Worm (Caenorhabditis elegans) whole organism, L3 larva: ENCODE results near the gene Y37D8A.25.
A peak's percentile ranks its signal among the peaks of the same experiment; 100 is the strongest.

Experiments used
- R02D3.7 ChIP-seq: fragments of 150-350 bp; optimal IDR thresholded peaks from 2 replicates; lab custom pipeline; 2014; ENCODE audit warnings: missing biosample characterization, missing genetic modification characterization
- aly-2 ChIP-seq: fragments of 150-350 bp; optimal IDR thresholded peaks from 2 replicates; lab custom pipeline; 2014; ENCODE audit warnings: missing biosample characterization, missing genetic modification characterization
- ama-1 ChIP-seq: fragments of 150-350 bp; optimal IDR thresholded peaks from 2 replicates; lab custom pipeline; 2018
- ceh-28 ChIP-seq: fragments of 150-350 bp; optimal IDR thresholded peaks from 2 replicates; lab custom pipeline; 2014; ENCODE audit warnings: missing biosample characterization, missing genetic modification reagents, missing genetic modification characterization
- ceh-9 ChIP-seq: sonication (generic microtip); optimal IDR thresholded peaks from 2 replicates; lab custom pipeline; 2018; ENCODE audit warnings: missing biosample characterization, missing genetic modification characterization
- daf-12 ChIP-seq: fragments of 150-350 bp; optimal IDR thresholded peaks from 2 replicates; lab custom pipeline; 2014; ENCODE audit warnings: missing biosample characterization, missing genetic modification reagents, missing genetic modification characterization
- egl-27 ChIP-seq: sonication (generic microtip); optimal IDR thresholded peaks from 4 replicates; lab custom pipeline; 2017; ENCODE audit warnings: missing biosample characterization, missing genetic modification reagents, missing genetic modification characterization
- elt-2 ChIP-seq: sonication (generic microtip); optimal IDR thresholded peaks from 2 replicates; lab custom pipeline; 2016; ENCODE audit warnings: missing genetic modification reagents, mild to moderate bottlenecking, missing genetic modification characterization, missing compliant biosample characterization
- elt-3 ChIP-seq, 3 experiments: fragments of 150-350 bp in 1 of 3; sonication (generic microtip) in 2 of 3; optimal IDR thresholded peaks; 2 replicates in 2 of 3; 4 replicates in 1 of 3; lab custom pipeline; 2014 to 2017; ENCODE audit warnings: missing biosample characterization in 3 of 3, missing genetic modification characterization in 3 of 3
- eor-1 ChIP-seq, 2 experiments: fragments of 150-350 bp; optimal IDR thresholded peaks; 2 replicates each; lab custom pipeline; 2014 to 2018; ENCODE audit warnings: missing biosample characterization in 2 of 2, missing genetic modification characterization in 2 of 2
- fos-1 ChIP-seq: fragments of 150-350 bp; optimal IDR thresholded peaks from 2 replicates; lab custom pipeline; 2014; ENCODE audit warnings: missing biosample characterization, missing genetic modification characterization
- hmg-11 ChIP-seq: sonication (generic microtip); optimal IDR thresholded peaks from 2 replicates; lab custom pipeline; 2016; ENCODE audit warnings: missing genetic modification characterization, missing compliant biosample characterization
- jun-1 ChIP-seq: fragments of 150-350 bp; optimal IDR thresholded peaks from 2 replicates; lab custom pipeline; 2014; ENCODE audit warnings: missing biosample characterization, missing genetic modification reagents, missing genetic modification characterization
- lin-15B ChIP-seq: fragments of 150-350 bp; optimal IDR thresholded peaks from 2 replicates; lab custom pipeline; 2014; ENCODE audit warnings: missing biosample characterization, missing genetic modification characterization
- mdl-1 ChIP-seq: fragments of 150-350 bp; optimal IDR thresholded peaks from 2 replicates; lab custom pipeline; 2014; ENCODE audit warnings: missing biosample characterization, missing genetic modification characterization
- nfya-1 ChIP-seq: sonication (generic microtip); optimal IDR thresholded peaks from 2 replicates; lab custom pipeline; 2017; ENCODE audit warnings: missing genetic modification characterization, mild to moderate bottlenecking, missing compliant biosample characterization, antibody characterized with exemption, moderate library complexity; ENCODE audit not compliant: insufficient read depth
- nhr-237 ChIP-seq: fragments of 150-350 bp; optimal IDR thresholded peaks from 2 replicates; lab custom pipeline; 2014; ENCODE audit warnings: missing biosample characterization, missing genetic modification characterization
- nhr-25 ChIP-seq: sonication (generic microtip); optimal IDR thresholded peaks from 2 replicates; lab custom pipeline; 2017; ENCODE audit warnings: missing biosample characterization, missing genetic modification characterization
- nhr-43 ChIP-seq: sonication (generic microtip); optimal IDR thresholded peaks from 2 replicates; lab custom pipeline; 2016; ENCODE audit warnings: mild to moderate bottlenecking, missing genetic modification characterization, missing compliant biosample characterization; ENCODE audit not compliant: poor library complexity, severe bottlenecking
- nhr-76 ChIP-seq: fragments of 150-350 bp; sonication (generic microtip); optimal IDR thresholded peaks from 5 replicates; lab custom pipeline; 2014; ENCODE audit warnings: missing biosample characterization, missing genetic modification characterization
- nhr-77 ChIP-seq: fragments of 150-350 bp; optimal IDR thresholded peaks from 2 replicates; lab custom pipeline; 2014; ENCODE audit warnings: missing biosample characterization, missing genetic modification characterization
- sea-2 ChIP-seq: fragments of 150-350 bp; sonication (generic microtip); optimal IDR thresholded peaks from 4 replicates; lab custom pipeline; 2014; ENCODE audit warnings: missing biosample characterization, missing genetic modification reagents, missing genetic modification characterization
- skn-1 ChIP-seq: fragments of 150-350 bp; optimal IDR thresholded peaks from 2 replicates; lab custom pipeline; 2014; ENCODE audit warnings: missing biosample characterization, missing genetic modification characterization
- snpc-4 ChIP-seq: fragments of 150-350 bp; optimal IDR thresholded peaks from 2 replicates; lab custom pipeline; 2014; ENCODE audit warnings: missing biosample characterization, missing genetic modification characterization
- tbx-2 ChIP-seq: sonication (generic microtip); optimal IDR thresholded peaks from 2 replicates; lab custom pipeline; 2016; ENCODE audit warnings: mild to moderate bottlenecking, missing genetic modification characterization, missing compliant biosample characterization
- unc-39 ChIP-seq: sonication (generic microtip); optimal IDR thresholded peaks from 4 replicates; lab custom pipeline; 2017; ENCODE audit warnings: missing biosample characterization, missing genetic modification characterization
- unc-62 ChIP-seq: fragments of 150-350 bp; sonication (generic microtip); optimal IDR thresholded peaks from 4 replicates; lab custom pipeline; 2014; ENCODE audit warnings: missing biosample characterization, missing genetic modification reagents, missing genetic modification characterization
- ztf-11 ChIP-seq: fragments of 150-350 bp; optimal IDR thresholded peaks from 2 replicates; lab custom pipeline; 2014; ENCODE audit warnings: missing biosample characterization, missing genetic modification characterization
- ztf-4 ChIP-seq: fragments of 150-350 bp; optimal IDR thresholded peaks from 2 replicates; lab custom pipeline; 2014; ENCODE audit warnings: missing biosample characterization, missing genetic modification characterization

Gene Y37D8A.25

DNA sequence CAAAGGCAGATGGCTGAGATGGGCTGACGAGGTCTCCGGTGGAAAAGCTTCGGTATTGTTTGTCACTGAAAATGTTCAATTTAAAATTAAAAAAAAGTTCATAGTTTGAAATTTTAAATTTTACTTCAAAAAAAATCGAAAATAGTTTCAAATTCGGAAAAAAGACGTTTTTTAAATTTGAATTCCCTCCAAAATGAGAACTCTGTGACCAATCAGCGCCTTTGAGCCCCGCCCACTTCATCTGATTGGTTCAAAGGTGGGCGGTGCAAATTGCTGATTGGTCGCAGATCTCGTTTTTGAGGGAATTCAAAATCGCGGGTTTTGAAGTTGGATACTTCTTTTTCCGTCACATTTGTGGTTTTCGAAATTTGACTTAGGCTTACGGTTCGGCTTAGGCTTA is 18.2 kb upstream of the Y37D8A.25 start:
- peak; percentile 5 for TF ChIP-seq lin-15B (tag; lab: Kevin White, UChicago)
- TF ChIP-seq elt-3 (tag; optimal IDR thresholded peaks at IDR 0.05; lab: Kevin White, UChicago): no peak
- peak; percentile 94 for TF ChIP-seq nfya-1 (tag; lab: Kevin White, UChicago)
- no peak for TF ChIP-seq ama-1 (lab: Kevin White, UChicago)

DNA sequence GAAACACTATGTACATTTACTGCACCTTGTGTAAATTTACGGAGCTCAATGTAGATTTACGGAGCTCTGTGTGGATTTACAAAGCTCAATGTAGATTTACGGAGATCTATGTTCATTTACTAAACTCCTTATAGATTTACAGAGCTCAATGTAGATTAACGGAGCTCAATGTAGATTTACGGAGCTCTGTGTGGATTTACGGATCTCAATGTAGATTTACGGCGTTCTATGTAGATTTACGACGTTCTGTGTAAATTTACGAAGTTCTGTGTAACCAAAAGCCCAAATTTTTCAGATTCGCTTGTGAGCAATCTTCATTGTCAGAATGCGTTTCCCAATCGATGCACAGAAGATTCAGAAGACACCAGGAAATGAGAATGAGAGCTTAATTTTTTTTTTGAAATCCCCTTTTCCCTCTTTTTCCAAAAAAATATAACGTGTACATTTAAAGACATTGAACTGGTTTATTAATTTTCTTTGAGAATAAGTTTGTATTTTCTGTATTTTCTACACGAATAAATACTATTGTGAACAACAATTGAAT is 16.8 kb upstream of the Y37D8A.25 start:
- TF ChIP-seq daf-12 (tag; lab: Kevin White, UChicago) (no peak), skn-1 (tag; lab: Kevin White, UChicago) (no peak), snpc-4 (tag; lab: Kevin White, UChicago) (no peak), sea-2 (GFP tag; lab: Kevin White, UChicago) (no peak), ama-1 (lab: Kevin White, UChicago) (peak; percentile 63), fos-1 (tag; lab: Kevin White, UChicago) (no peak), nhr-76 (no peak), nhr-237 (tag; lab: Kevin White, UChicago) (no peak), hmg-11 (tag; lab: Kevin White, UChicago) (no peak), nhr-77 (tag; lab: Kevin White, UChicago) (no peak), R02D3.7 (tag; lab: Kevin White, UChicago) (peak; percentile 55), aly-2 (tag; lab: Kevin White, UChicago) (no peak), ceh-9 (tag; lab: Kevin White, UChicago) (no peak), unc-39 (tag; lab: Kevin White, UChicago) (no peak), eor-1 (tag; optimal IDR thresholded peaks at IDR 0.05; lab: Kevin White, UChicago) (no peak), elt-3 (tag; optimal IDR thresholded peaks at IDR 0.05; lab: Kevin White, UChicago) (no peak)
- TF ChIP-seq, all 47 proteins: peak for 2

DNA sequence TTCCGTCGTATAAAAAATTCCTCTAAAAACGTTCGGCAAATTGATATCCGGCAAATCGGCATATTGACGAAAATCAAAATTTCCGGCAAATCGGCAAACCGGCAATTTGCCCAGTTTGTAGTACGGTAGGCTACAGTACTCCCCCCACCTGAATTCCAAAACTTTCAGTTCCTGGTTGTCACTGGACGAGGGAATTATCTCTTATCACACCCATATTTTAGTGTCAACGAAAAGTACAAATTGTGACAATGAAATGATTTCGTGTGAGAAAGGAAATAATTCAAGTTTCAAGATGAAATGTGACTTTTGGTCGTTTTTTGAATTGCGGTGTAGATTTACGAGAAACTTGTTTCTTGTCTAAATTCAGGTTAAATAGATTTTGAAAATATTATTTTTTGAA is 13.0 kb upstream of the Y37D8A.25 start:
- TF ChIP-seq tbx-2 (tag; lab: Kevin White, UChicago) (no peak), eor-1 (tag; optimal IDR thresholded peaks at IDR 0.05; lab: Kevin White, UChicago) (no peak), elt-2 (tag; lab: Kevin White, UChicago) (peak; percentile 53), hmg-11 (tag; lab: Kevin White, UChicago) (no peak)

DNA sequence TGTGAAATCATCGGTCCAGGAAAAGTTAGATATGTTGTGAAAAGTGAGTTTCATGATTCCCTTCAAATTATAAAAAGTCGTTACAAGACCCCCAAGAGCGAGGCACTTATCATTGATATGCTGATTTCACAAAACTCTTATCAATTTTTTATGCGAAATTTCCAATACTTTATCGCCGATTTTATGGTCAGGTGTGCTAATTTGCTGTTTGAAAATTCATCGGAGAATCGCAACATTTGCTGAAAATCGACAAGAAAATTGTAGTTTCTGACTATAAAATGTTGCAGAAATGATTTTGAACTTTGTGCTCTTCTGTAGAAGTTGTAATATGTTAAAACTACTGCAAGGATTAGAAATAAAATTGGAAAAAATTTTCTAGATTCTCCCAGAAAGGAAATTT is 11.6 kb upstream of the Y37D8A.25 start:
- TF ChIP-seq elt-2 (tag; lab: Kevin White, UChicago) (peak; percentile 64), ceh-28 (no peak), elt-3 (tag; optimal IDR thresholded peaks at IDR 0.05; lab: Kevin White, UChicago) (no peak)

DNA sequence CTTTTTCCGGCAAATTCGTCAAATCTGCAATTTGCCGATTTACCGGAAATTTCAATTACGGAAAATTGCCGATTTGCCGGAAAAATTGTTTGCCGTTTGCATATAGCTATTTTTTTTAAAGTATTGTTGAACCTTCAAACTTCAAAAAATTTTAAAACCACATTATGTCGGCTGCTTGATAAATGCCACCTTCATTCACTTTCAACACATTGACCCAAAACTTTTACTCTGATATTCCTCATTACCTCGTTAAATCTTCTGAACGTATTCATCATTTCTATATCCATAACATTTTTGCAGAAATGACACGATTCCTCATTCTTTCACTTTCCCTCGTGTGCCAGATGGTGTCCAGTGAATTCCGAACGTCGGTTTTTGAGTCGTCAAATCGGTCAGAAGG is 9.0 kb upstream of the Y37D8A.25 start, which contains the start of gene Y37D8A.3:
Y37D8A.3 (plus strand) TSS at position 301 of the 400 bp plus-strand sequence.
- TF ChIP-seq nhr-43 (no peak), mdl-1 (tag; lab: Kevin White, UChicago) (no peak), ztf-11 (no peak), nhr-25 (tag; lab: Kevin White, UChicago) (no peak), fos-1 (tag; lab: Kevin White, UChicago) (no peak), eor-1 (tag; optimal IDR thresholded peaks at IDR 0.05; lab: Kevin White, UChicago) (no peak), snpc-4 (tag; lab: Kevin White, UChicago) (no peak), unc-62 (GFP tag; lab: Kevin White, UChicago) (no peak), egl-27 (tag; lab: Kevin White, UChicago) (no peak), sea-2 (GFP tag; lab: Kevin White, UChicago) (no peak), jun-1 (tag; lab: Kevin White, UChicago) (no peak)

DNA sequence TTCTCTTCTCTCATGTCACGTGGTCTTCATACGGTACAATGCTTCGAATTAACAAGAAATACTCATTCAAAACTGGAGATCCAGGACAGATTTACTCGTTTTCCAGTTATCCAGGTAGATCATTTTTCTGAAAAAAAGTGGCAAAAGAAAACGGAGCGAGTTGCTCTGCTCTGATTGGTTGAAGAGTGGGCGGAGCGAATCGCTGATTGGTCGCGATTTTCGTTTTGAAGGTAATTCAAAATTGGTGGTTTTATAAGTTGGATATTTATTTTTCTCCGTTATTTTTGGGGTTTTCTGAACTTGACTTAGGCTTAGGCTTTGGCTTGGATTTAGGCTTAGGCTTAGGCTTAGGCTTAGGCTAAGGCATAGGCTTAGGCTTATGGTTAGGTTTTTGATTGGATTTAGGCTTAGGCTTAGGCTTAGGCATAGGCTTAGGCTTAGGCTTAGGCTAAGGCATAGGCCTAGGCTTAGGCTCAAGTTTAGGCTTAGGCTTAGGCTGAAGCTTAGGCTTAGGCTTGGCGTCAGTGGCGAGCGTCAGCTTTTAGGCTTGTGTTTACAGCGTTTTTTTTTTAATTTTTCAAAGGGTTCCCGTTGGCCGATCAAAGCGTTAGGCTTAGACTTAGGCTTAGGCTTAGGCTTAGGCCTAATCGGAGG is 2.7 kb upstream of the Y37D8A.25 start:
- no peak for TF ChIP-seq ztf-4 (tag; lab: Kevin White, UChicago)
- TF ChIP-seq nfya-1 (tag; lab: Kevin White, UChicago): peak; percentile 71
